Worm (Caenorhabditis elegans) whole organism, midembryonic: ENCODE data around the gene ZK632.14.

ENCODE experiments used
- T22C8.4 ChIP-seq: fragments of 200-800 bp; sonication (Bioruptor generic); IDR thresholded peaks from 2 replicates; pipeline ENCODE4 v1.3.6; 2022; ENCODE audit warnings: missing genetic modification characterization, missing compliant biosample characterization
- cog-1 ChIP-seq: sonication (generic microtip); optimal IDR thresholded peaks from 2 replicates; lab custom pipeline; 2016; ENCODE audit warnings: missing genetic modification characterization, missing compliant biosample characterization
- flt-1 ChIP-seq: fragments of 200-800 bp; sonication (Bioruptor generic); IDR thresholded peaks from 2 replicates; pipeline ENCODE4 v1.3.6; 2022; ENCODE audit warnings: missing genetic modification characterization, missing compliant biosample characterization
- klf-2 ChIP-seq: fragments of 200-800 bp; sonication (Bioruptor generic); conservative IDR thresholded peaks from 2 replicates; pipeline ENCODE4 v1.3.6; 2022; ENCODE audit warnings: missing genetic modification reagents, missing genetic modification characterization, missing compliant biosample characterization
- med-1 ChIP-seq: sonication (generic microtip); optimal IDR thresholded peaks from 2 replicates; lab custom pipeline; 2017; ENCODE audit warnings: missing genetic modification characterization, mild to moderate bottlenecking, missing compliant biosample characterization, antibody characterized with exemption, missing genetic modification reagents; ENCODE audit not compliant: insufficient read depth
- ref-1 ChIP-seq: fragments of 200-800 bp; sonication (Bioruptor generic); conservative IDR thresholded peaks from 2 replicates; pipeline ENCODE4 v1.3.6; 2022; ENCODE audit warnings: missing genetic modification reagents, missing genetic modification characterization, missing compliant biosample characterization
- tab-1 ChIP-seq: fragments of 200-800 bp; sonication (Bioruptor generic); IDR thresholded peaks from 2 replicates; pipeline ENCODE4 v1.3.6; 2022; ENCODE audit warnings: missing genetic modification characterization, missing compliant biosample characterization
- ztf-23 ChIP-seq: fragments of 200-800 bp; sonication (Bioruptor generic); IDR thresholded peaks from 2 replicates; pipeline ENCODE4 v1.3.6; 2022; ENCODE audit warnings: missing genetic modification reagents, missing genetic modification characterization, missing compliant biosample characterization
- ztf-29 ChIP-seq: fragments of 200-800 bp; sonication (Bioruptor generic); IDR thresholded peaks from 2 replicates; pipeline ENCODE4 v1.3.6; 2022; ENCODE audit warnings: missing genetic modification reagents, missing genetic modification characterization, missing compliant biosample characterization

DNA sequence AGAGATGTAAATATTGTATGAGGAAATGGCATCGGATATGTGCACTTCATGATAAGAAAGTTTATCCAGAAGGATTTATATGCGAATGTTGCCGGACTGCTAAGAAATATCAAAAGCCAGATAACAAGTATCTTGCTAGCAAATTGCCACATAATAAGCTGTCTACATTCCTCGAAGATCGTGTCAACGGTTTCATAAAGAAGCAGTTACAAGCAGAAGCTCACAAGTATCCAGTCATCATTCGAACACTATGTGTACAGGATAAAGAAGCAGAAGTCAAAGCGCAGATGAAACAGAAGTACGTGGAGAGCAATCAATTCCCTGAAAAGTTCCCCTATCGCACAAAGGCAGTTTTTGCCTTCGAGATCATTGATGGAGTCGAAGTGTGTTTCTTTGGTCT, 42.7 kb upstream of the ZK632.14 start:
- TF ChIP-seq T22C8.4 (no peak), ztf-29 (GFP tag; lab: Robert Waterston, UW) (no peak), klf-2 (GFP tag; lab: Robert Waterston, UW) (no peak), cog-1 (tag; lab: Kevin White, UChicago) (no peak), flt-1 (GFP tag; lab: Robert Waterston, UW) (no peak), med-1 (GFP tag; lab: Kevin White, UChicago) (no peak), tab-1 (no peak), ref-1 (GFP tag; lab: Robert Waterston, UW) (no peak), ztf-23 (GFP tag; lab: Robert Waterston, UW) (no peak)
